Fruit fly (Drosophila melanogaster) whole organism, embryonic: Measurements from ENCODE around the gene CG14395.
A peak's percentile ranks its signal among the peaks of the same experiment; 100 is the strongest.

Experiments used
- Atf6 ChIP-seq: fragments of 200-800 bp; sonication (Bioruptor generic); IDR thresholded peaks from 2 replicates; pipeline ENCODE4 v1.3.6; 2022; ENCODE audit warnings: missing biosample characterization, missing genetic modification characterization
- Blimp-1 ChIP-seq: fragments of 200-800 bp; sonication (Bioruptor generic); optimal IDR thresholded peaks from 3 replicates; lab custom pipeline; 2018; ENCODE audit warnings: missing biosample characterization, missing genetic modification characterization, mild to moderate bottlenecking, moderate library complexity, missing genetic modification reagents
- CG10366 ChIP-seq: fragments of 200-800 bp; sonication (Bioruptor generic); IDR thresholded peaks from 2 replicates; pipeline ENCODE4 v1.3.6; 2022; ENCODE audit warnings: missing biosample characterization, missing genetic modification characterization
- CG11398 ChIP-seq: fragments of 200-800 bp; sonication (Bioruptor generic); optimal IDR thresholded peaks from 2 replicates; lab custom pipeline; 2016; ENCODE audit warnings: missing biosample characterization, missing genetic modification characterization
- CG11560 ChIP-seq: fragments of 200-800 bp; sonication (Bioruptor generic); IDR thresholded peaks from 3 replicates; pipeline ENCODE4 v1.3.6; 2022; ENCODE audit warnings: missing biosample characterization, missing genetic modification characterization
- CG12155 ChIP-seq: fragments of 200-800 bp; sonication (Bioruptor generic); optimal IDR thresholded peaks from 3 replicates; lab custom pipeline; 2016; ENCODE audit warnings: missing biosample characterization, missing genetic modification characterization
- CG12942 ChIP-seq: fragments of 200-800 bp; sonication (Bioruptor generic); optimal IDR thresholded peaks from 3 replicates; lab custom pipeline; 2016; ENCODE audit warnings: missing biosample characterization, missing genetic modification characterization
- CG13894 ChIP-seq: fragments of 200-800 bp; sonication (Bioruptor generic); optimal IDR thresholded peaks from 3 replicates; lab custom pipeline; 2018; ENCODE audit warnings: missing biosample characterization, mild to moderate bottlenecking, missing genetic modification characterization, moderate library complexity
- CG14965 ChIP-seq: fragments of 200-800 bp; sonication (Bioruptor generic); optimal IDR thresholded peaks from 2 replicates; lab custom pipeline; 2016; ENCODE audit warnings: missing biosample characterization, missing genetic modification characterization, borderline replicate concordance
- CG15269 ChIP-seq: fragments of 200-800 bp; sonication (Bioruptor generic); optimal IDR thresholded peaks from 2 replicates; lab custom pipeline; 2018; ENCODE audit warnings: missing biosample characterization, mild to moderate bottlenecking, missing genetic modification characterization, moderate library complexity
- CG16813 ChIP-seq: fragments of 200-800 bp; sonication (Bioruptor generic); IDR thresholded peaks from 3 replicates; pipeline ENCODE4 v1.3.6; 2022; ENCODE audit warnings: missing biosample characterization, missing genetic modification characterization; ENCODE audit not compliant: partially characterized antibody
- CG18764 ChIP-seq: fragments of 200-800 bp; sonication (Bioruptor generic); optimal IDR thresholded peaks from 3 replicates; lab custom pipeline; 2016; ENCODE audit warnings: missing biosample characterization, missing genetic modification characterization
- CG2120 ChIP-seq: fragments of 200-800 bp; sonication (Bioruptor generic); optimal IDR thresholded peaks from 3 replicates; lab custom pipeline; 2016; ENCODE audit warnings: missing biosample characterization, missing genetic modification characterization
- CG2202 ChIP-seq: fragments of 200-800 bp; sonication (Bioruptor generic); optimal IDR thresholded peaks from 2 replicates; lab custom pipeline; 2018; ENCODE audit warnings: missing biosample characterization, mild to moderate bottlenecking, missing genetic modification characterization
- CG2678 ChIP-seq: fragments of 200-800 bp; sonication (Bioruptor generic); optimal IDR thresholded peaks from 3 replicates; lab custom pipeline; 2019; ENCODE audit warnings: missing biosample characterization, mild to moderate bottlenecking, missing genetic modification characterization, moderate library complexity
- CG32767 ChIP-seq: fragments of 200-800 bp; sonication (Bioruptor generic); IDR thresholded peaks from 2 replicates; pipeline ENCODE4 v1.3.6; 2022; ENCODE audit warnings: missing biosample characterization, missing genetic modification characterization
- CG3281 ChIP-seq: fragments of 200-800 bp; sonication (Bioruptor generic); optimal IDR thresholded peaks from 3 replicates; lab custom pipeline; 2017; ENCODE audit warnings: missing biosample characterization, mild to moderate bottlenecking, missing genetic modification characterization
- CG34422 ChIP-seq: fragments of 200-800 bp; sonication (Bioruptor generic); IDR thresholded peaks from 3 replicates; pipeline ENCODE4 v1.3.6; 2022; ENCODE audit warnings: missing biosample characterization, missing genetic modification characterization
- CG4617 ChIP-seq: fragments of 200-800 bp; sonication (Bioruptor generic); optimal IDR thresholded peaks from 3 replicates; lab custom pipeline; 2016; ENCODE audit warnings: missing biosample characterization, missing genetic modification characterization, borderline replicate concordance
- CG4730 ChIP-seq: fragments of 200-800 bp; sonication (Bioruptor generic); IDR thresholded peaks from 2 replicates; pipeline ENCODE4 v1.3.6; 2022; ENCODE audit warnings: missing biosample characterization, missing genetic modification characterization
- CG6254 ChIP-seq: fragments of 200-800 bp; sonication (Bioruptor generic); optimal IDR thresholded peaks from 3 replicates; lab custom pipeline; 2017; ENCODE audit warnings: mild to moderate bottlenecking, missing biosample characterization, missing genetic modification reagents, missing genetic modification characterization
- CG7271 ChIP-seq: fragments of 200-800 bp; sonication (Bioruptor generic); optimal IDR thresholded peaks from 2 replicates; lab custom pipeline; 2018; ENCODE audit warnings: missing biosample characterization, mild to moderate bottlenecking, missing genetic modification characterization, moderate library complexity
- CG8290 ChIP-seq, 3 experiments: fragments of 200-800 bp; sonication (Bioruptor generic); optimal IDR thresholded peaks; 2 replicates each; lab custom pipeline; 2016 to 2019; ENCODE audit warnings: missing biosample characterization in 3 of 3, missing genetic modification characterization in 3 of 3, mild to moderate bottlenecking in 2 of 3, moderate library complexity in 1 of 3
- CG8924 ChIP-seq: fragments of 200-800 bp; optimal IDR thresholded peaks from 3 replicates; lab custom pipeline; 2019; ENCODE audit warnings: missing biosample characterization, mild to moderate bottlenecking, missing genetic modification characterization, moderate library complexity
- CG8944 ChIP-seq: fragments of 200-800 bp; sonication (Bioruptor generic); optimal IDR thresholded peaks from 3 replicates; lab custom pipeline; 2016; ENCODE audit warnings: missing biosample characterization, missing genetic modification characterization
- CG9609 ChIP-seq: fragments of 200-800 bp; sonication (Bioruptor generic); optimal IDR thresholded peaks from 3 replicates; lab custom pipeline; 2016; ENCODE audit warnings: missing biosample characterization, missing genetic modification characterization
- CG9932 ChIP-seq: fragments of 200-800 bp; sonication (Bioruptor generic); IDR thresholded peaks from 2 replicates; pipeline ENCODE4 v1.3.6; 2022; ENCODE audit warnings: missing biosample characterization, missing genetic modification characterization
- CrebB ChIP-seq: fragments of 200-800 bp; sonication (Bioruptor generic); optimal IDR thresholded peaks from 3 replicates; lab custom pipeline; 2018; ENCODE audit warnings: missing biosample characterization, mild to moderate bottlenecking, missing genetic modification characterization
- Dip3 ChIP-seq: fragments of 200-800 bp; sonication (Bioruptor generic); optimal IDR thresholded peaks from 3 replicates; lab custom pipeline; 2016; ENCODE audit warnings: missing biosample characterization, missing genetic modification characterization
- HmgZ ChIP-seq: fragments of 200-800 bp; sonication (Bioruptor generic); optimal IDR thresholded peaks from 2 replicates; lab custom pipeline; 2018; ENCODE audit warnings: missing biosample characterization, mild to moderate bottlenecking, missing genetic modification characterization
- Hsf ChIP-seq: fragments of 200-800 bp; sonication (Bioruptor generic); optimal IDR thresholded peaks from 3 replicates; lab custom pipeline; 2016; ENCODE audit warnings: missing biosample characterization, missing genetic modification characterization
- Lim3 ChIP-seq: fragments of 200-800 bp; sonication (Bioruptor generic); IDR thresholded peaks from 2 replicates; pipeline ENCODE4 v1.3.6; 2022; ENCODE audit warnings: missing biosample characterization, missing genetic modification characterization
- Med ChIP-seq: fragments of 200-800 bp; sonication (Bioruptor generic); peaks from one replicate; lab custom pipeline; 2016; ENCODE audit warnings: missing biosample characterization, missing genetic modification characterization, mild to moderate bottlenecking, inconsistent platforms, moderate library complexity
- Nf-YC ChIP-seq: fragments of 200-800 bp; optimal IDR thresholded peaks from 3 replicates; lab custom pipeline; 2019; ENCODE audit warnings: missing biosample characterization, mild to moderate bottlenecking, missing genetic modification characterization, moderate library complexity
- Rfx ChIP-seq: fragments of 200-800 bp; sonication (Bioruptor generic); IDR thresholded peaks from 2 replicates; pipeline ENCODE4 v1.3.6; 2022; ENCODE audit warnings: missing biosample characterization, missing genetic modification characterization
- bbx ChIP-seq: fragments of 200-800 bp; sonication (Bioruptor generic); IDR thresholded peaks from 2 replicates; pipeline ENCODE4 v1.3.6; 2022; ENCODE audit warnings: missing biosample characterization, missing genetic modification characterization; ENCODE audit not compliant: partially characterized antibody
- chm ChIP-seq: fragments of 200-800 bp; sonication (Bioruptor generic); IDR thresholded peaks from 2 replicates; pipeline ENCODE4 v1.3.6; 2022; ENCODE audit warnings: missing biosample characterization, missing genetic modification characterization
- ci ChIP-seq: fragments of 200-800 bp; sonication (Bioruptor generic); IDR thresholded peaks from 3 replicates; pipeline ENCODE4 v1.3.6; 2022; ENCODE audit warnings: missing biosample characterization, missing genetic modification characterization
- ems ChIP-seq: fragments of 200-800 bp; sonication (Bioruptor generic); optimal IDR thresholded peaks from 3 replicates; lab custom pipeline; 2016; ENCODE audit warnings: missing biosample characterization, missing genetic modification characterization
- exex ChIP-seq: fragments of 200-800 bp; sonication (Bioruptor generic); optimal IDR thresholded peaks from 4 replicates; lab custom pipeline; 2018; ENCODE audit warnings: missing biosample characterization, mild to moderate bottlenecking, missing genetic modification characterization, moderate library complexity
- her ChIP-seq: fragments of 200-800 bp; sonication (Bioruptor generic); optimal IDR thresholded peaks from 2 replicates; lab custom pipeline; 2016; ENCODE audit warnings: missing biosample characterization, missing genetic modification characterization
- kay ChIP-seq: fragments of 200-800 bp; sonication (Bioruptor generic); optimal IDR thresholded peaks from 2 replicates; lab custom pipeline; 2016; ENCODE audit warnings: missing biosample characterization, missing genetic modification characterization
- nmo ChIP-seq: fragments of 200-800 bp; sonication (Bioruptor generic); optimal IDR thresholded peaks from 2 replicates; lab custom pipeline; 2018; ENCODE audit warnings: missing biosample characterization, mild to moderate bottlenecking, missing genetic modification characterization, moderate library complexity
- nom ChIP-seq: fragments of 200-800 bp; sonication (Bioruptor generic); optimal IDR thresholded peaks from 2 replicates; lab custom pipeline; 2017; ENCODE audit warnings: missing biosample characterization, missing genetic modification characterization, mild to moderate bottlenecking, moderate library complexity, missing genetic modification reagents
- repo ChIP-seq: fragments of 200-800 bp; sonication (Bioruptor generic); optimal IDR thresholded peaks from 2 replicates; lab custom pipeline; 2016; ENCODE audit warnings: missing biosample characterization, missing genetic modification characterization
- rib ChIP-seq: fragments of 200-800 bp; sonication (Bioruptor generic); IDR thresholded peaks from 2 replicates; pipeline ENCODE4 v1.3.6; 2022; ENCODE audit warnings: missing biosample characterization, missing genetic modification characterization
- ro ChIP-seq: fragments of 200-800 bp; sonication (Bioruptor generic); IDR thresholded peaks from 2 replicates; pipeline ENCODE4 v1.3.6; 2022; ENCODE audit warnings: missing biosample characterization, missing genetic modification characterization
- sd ChIP-seq: fragments of 200-800 bp; sonication (Bioruptor generic); optimal IDR thresholded peaks from 3 replicates; lab custom pipeline; 2018; ENCODE audit warnings: missing biosample characterization, mild to moderate bottlenecking, missing genetic modification characterization, moderate library complexity
- sens ChIP-seq: fragments of 200-800 bp; sonication (Bioruptor generic); peaks from one replicate; lab custom pipeline; 2016; ENCODE audit warnings: missing biosample characterization, missing genetic modification characterization
- tgo ChIP-seq: fragments of 200-800 bp; sonication (Bioruptor generic); IDR thresholded peaks from 3 replicates; pipeline ENCODE4 v1.3.6; 2022; ENCODE audit warnings: missing biosample characterization, missing genetic modification characterization
- vfl ChIP-seq: fragments of 200-800 bp; sonication (Bioruptor generic); optimal IDR thresholded peaks from 2 replicates; lab custom pipeline; 2016; ENCODE audit warnings: missing biosample characterization, missing genetic modification characterization
- vvl ChIP-seq: fragments of 200-800 bp; sonication (Bioruptor generic); IDR thresholded peaks from 2 replicates; pipeline ENCODE4 v1.3.6; 2022; ENCODE audit warnings: missing biosample characterization, missing genetic modification characterization

Gene CG14395

DNA sequence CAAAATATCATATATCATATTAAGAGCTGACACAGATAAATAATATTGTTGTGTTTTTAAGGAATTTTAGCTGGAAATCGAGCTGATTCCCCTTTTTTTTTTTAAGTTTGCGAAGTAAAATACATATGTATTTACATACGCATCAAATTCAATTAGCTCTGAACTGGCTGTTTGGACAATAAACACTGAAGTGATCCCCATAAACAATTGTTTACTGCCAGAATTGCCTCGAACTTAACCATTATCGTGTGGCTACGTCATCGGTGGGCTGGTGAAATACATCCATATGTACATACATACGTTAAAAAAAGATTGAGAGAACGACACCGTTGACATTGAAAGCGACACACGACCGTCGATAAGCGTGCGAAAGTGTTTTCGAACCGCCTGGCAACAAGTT is 53.6 kb downstream of the CG14395 start (continued):
- TF ChIP-seq repo (GFP tag; lab: Kevin White, UChicago) (no peak), CG11560 (tag; lab: Robert Waterston, UW) (no peak), CG8924 (tag; lab: Kevin White, UChicago) (no peak), tgo (GFP tag; lab: Robert Waterston, UW) (no peak), CG2678 (tag; lab: Kevin White, UChicago) (peak; percentile 55), CG9932 (GFP tag; lab: Robert Waterston, UW) (no peak), Med (GFP tag; lab: Kevin White, UChicago) (peak; percentile 52), CG11398 (no peak), CG14965 (GFP tag; lab: Kevin White, UChicago) (no peak), Hsf (GFP tag; lab: Kevin White, UChicago) (no peak), rib (no peak), vfl (no peak), CG2202 (tag; lab: Kevin White, UChicago) (no peak), HmgZ (tag; lab: Kevin White, UChicago) (peak; percentile 21), kay (GFP tag; lab: Kevin White, UChicago) (no peak), CG18764 (GFP tag; lab: Kevin White, UChicago) (no peak), CG8944 (no peak), CG3281 (GFP tag; lab: Kevin White, UChicago) (peak; percentile 16), CG13894 (peak; percentile 19), CG7271 (tag; lab: Kevin White, UChicago) (no peak), bbx (no peak), CG10366 (no peak), CG2120 (GFP tag; lab: Kevin White, UChicago) (no peak), sd (tag; lab: Kevin White, UChicago) (peak; percentile 22), vvl (GFP tag; lab: Robert Waterston, UW) (no peak), CG4617 (GFP tag; lab: Kevin White, UChicago) (no peak), Atf6 (0 out of 2 replicates have a peak, but pooled peaks have one; percentile 18), CrebB (tag; lab: Kevin White, UChicago) (peak; percentile 1), Blimp-1 (peak; percentile 28), CG32767 (GFP tag; lab: Robert Waterston, UW) (no peak), CG8290 (GFP tag; optimal IDR thresholded peaks at IDR 0.05; lab: Kevin White, UChicago) (no peak), CG8290 (tag; optimal IDR thresholded peaks at IDR 0.05; lab: Kevin White, UChicago) (peak in 1 of 2 experiments; percentile 55), her (GFP tag; lab: Kevin White, UChicago) (no peak), Nf-YC (tag; lab: Kevin White, UChicago) (no peak), CG4730 (no peak), CG6254 (GFP tag; lab: Kevin White, UChicago) (no peak), CG9609 (GFP tag; lab: Kevin White, UChicago) (no peak), Dip3 (no peak), ems (GFP tag; lab: Kevin White, UChicago) (no peak), chm (GFP tag; lab: Robert Waterston, UW) (no peak), Lim3 (no peak), exex (tag; lab: Kevin White, UChicago) (peak; percentile 84), ro (GFP tag; lab: Robert Waterston, UW) (no peak), CG16813 (GFP tag; lab: Robert Waterston, UW) (no peak), Rfx (peak; percentile 23; the same call in 1 of the 2 replicates), CG12942 (GFP tag; lab: Kevin White, UChicago) (no peak), CG12155 (GFP tag; lab: Kevin White, UChicago) (no peak), nom (no peak), CG34422 (GFP tag; lab: Robert Waterston, UW) (no peak), nmo (no peak), CG15269 (tag; lab: Kevin White, UChicago) (peak; percentile 36), ci (GFP tag; lab: Robert Waterston, UW) (no peak), sens (GFP tag; lab: Kevin White, UChicago) (peak; percentile 47)
